Fruit fly (Drosophila melanogaster) whole organism, embryonic: ENCODE results near the gene CG32313.

ENCODE experiments used
- ATbp ChIP-seq: fragments of 200-800 bp; sonication (Bioruptor generic); optimal IDR thresholded peaks from 2 replicates; lab custom pipeline; 2017; ENCODE audit warnings: missing biosample characterization, mild to moderate bottlenecking, missing genetic modification characterization, missing genetic modification reagents
- C15 ChIP-seq: fragments of 200-800 bp; sonication (Bioruptor generic); IDR thresholded peaks from 3 replicates; pipeline ENCODE4 v1.3.6; 2022; ENCODE audit warnings: missing biosample characterization, missing genetic modification characterization
- CG10431 ChIP-seq: fragments of 200-800 bp; sonication (Bioruptor generic); optimal IDR thresholded peaks from 3 replicates; lab custom pipeline; 2018; ENCODE audit warnings: missing biosample characterization, mild to moderate bottlenecking, missing genetic modification characterization
- CG12942 ChIP-seq: fragments of 200-800 bp; sonication (Bioruptor generic); optimal IDR thresholded peaks from 3 replicates; lab custom pipeline; 2016; ENCODE audit warnings: missing biosample characterization, missing genetic modification characterization
- CG14710 ChIP-seq: fragments of 200-800 bp; sonication (Bioruptor generic); optimal IDR thresholded peaks from 3 replicates; lab custom pipeline; 2019; ENCODE audit warnings: missing biosample characterization, mild to moderate bottlenecking, missing genetic modification characterization, moderate library complexity
- CG15011 ChIP-seq: fragments of 200-800 bp; sonication (Bioruptor generic); optimal IDR thresholded peaks from 3 replicates; lab custom pipeline; 2018; ENCODE audit warnings: missing biosample characterization, mild to moderate bottlenecking, missing genetic modification characterization
- CG1647 ChIP-seq: fragments of 200-800 bp; sonication (Bioruptor generic); optimal IDR thresholded peaks from 3 replicates; lab custom pipeline; 2016; ENCODE audit warnings: missing biosample characterization, missing genetic modification characterization
- CG17361 ChIP-seq: fragments of 200-800 bp; sonication (Bioruptor generic); IDR thresholded peaks from 3 replicates; pipeline ENCODE4 v1.3.6; 2022; ENCODE audit warnings: missing biosample characterization, missing genetic modification characterization
- CG30403 ChIP-seq: fragments of 200-800 bp; sonication (Bioruptor generic); optimal IDR thresholded peaks from 3 replicates; lab custom pipeline; 2016; ENCODE audit warnings: missing biosample characterization, missing genetic modification characterization
- CG3065 ChIP-seq: fragments of 200-800 bp; sonication (Bioruptor generic); optimal IDR thresholded peaks from 2 replicates; lab custom pipeline; 2016; ENCODE audit warnings: missing biosample characterization, missing genetic modification characterization
- CG3407 ChIP-seq: fragments of 200-800 bp; sonication (Bioruptor generic); optimal IDR thresholded peaks from 2 replicates; lab custom pipeline; 2018; ENCODE audit warnings: missing biosample characterization, mild to moderate bottlenecking, missing genetic modification characterization
- CG3838 ChIP-seq: fragments of 200-800 bp; sonication (Bioruptor generic); optimal IDR thresholded peaks from 3 replicates; lab custom pipeline; 2016; ENCODE audit warnings: missing biosample characterization, missing genetic modification characterization
- CG4730 ChIP-seq: fragments of 200-800 bp; sonication (Bioruptor generic); IDR thresholded peaks from 2 replicates; pipeline ENCODE4 v1.3.6; 2022; ENCODE audit warnings: missing biosample characterization, missing genetic modification characterization
- CG6272 ChIP-seq: fragments of 200-800 bp; sonication (Bioruptor generic); IDR thresholded peaks from 2 replicates; pipeline ENCODE4 v1.3.6; 2022; ENCODE audit warnings: missing biosample characterization, missing genetic modification characterization
- CG6813 ChIP-seq: fragments of 200-800 bp; sonication (Bioruptor generic); optimal IDR thresholded peaks from 2 replicates; lab custom pipeline; 2017; ENCODE audit warnings: missing biosample characterization, missing genetic modification characterization, mild to moderate bottlenecking, moderate library complexity, missing genetic modification reagents
- CG7372 ChIP-seq: fragments of 200-800 bp; sonication (Bioruptor generic); IDR thresholded peaks from 2 replicates; pipeline ENCODE4 v1.3.6; 2022; ENCODE audit warnings: missing biosample characterization, missing genetic modification characterization
- CG7745 ChIP-seq: fragments of 200-800 bp; sonication (Bioruptor generic); optimal IDR thresholded peaks from 2 replicates; lab custom pipeline; 2018; ENCODE audit warnings: missing biosample characterization, mild to moderate bottlenecking, missing genetic modification characterization, moderate library complexity
- CG8944 ChIP-seq: fragments of 200-800 bp; sonication (Bioruptor generic); optimal IDR thresholded peaks from 3 replicates; lab custom pipeline; 2016; ENCODE audit warnings: missing biosample characterization, missing genetic modification characterization
- CrebB ChIP-seq: fragments of 200-800 bp; sonication (Bioruptor generic); optimal IDR thresholded peaks from 3 replicates; lab custom pipeline; 2018; ENCODE audit warnings: missing biosample characterization, mild to moderate bottlenecking, missing genetic modification characterization
- D ChIP-seq, 2 experiments: fragments of 200-800 bp in 1 of 2; fragments of >200 bp in 1 of 2; sonication (Bioruptor generic) in 1 of 2; optimal IDR thresholded peaks; 2 replicates in 1 of 2; 3 replicates in 1 of 2; lab custom pipeline; 2017; ENCODE audit warnings: mild to moderate bottlenecking in 1 of 2, missing biosample characterization in 1 of 2, missing genetic modification characterization in 1 of 2, missing genetic modification reagents in 1 of 2
- Dbx ChIP-seq: fragments of 200-800 bp; sonication (Bioruptor generic); IDR thresholded peaks from 3 replicates; pipeline ENCODE4 v1.3.6; 2022; ENCODE audit warnings: missing biosample characterization, missing genetic modification characterization
- Dip2 ChIP-seq: fragments of 200-800 bp; sonication (Bioruptor generic); IDR thresholded peaks from 2 replicates; pipeline ENCODE4 v1.3.6; 2022; ENCODE audit warnings: missing biosample characterization, missing genetic modification characterization
- Doc2 ChIP-seq: fragments of 200-800 bp; sonication (Bioruptor generic); IDR thresholded peaks from 2 replicates; pipeline ENCODE4 v1.3.6; 2022; ENCODE audit warnings: missing biosample characterization, missing genetic modification characterization
- Fer1 ChIP-seq: fragments of 200-800 bp; sonication (Bioruptor generic); optimal IDR thresholded peaks from 2 replicates; lab custom pipeline; 2017; ENCODE audit warnings: missing biosample characterization, mild to moderate bottlenecking, missing genetic modification characterization
- MBD-R2 ChIP-seq: fragments of 200-800 bp; sonication (Bioruptor generic); IDR thresholded peaks from 2 replicates; pipeline ENCODE4 v1.3.6; 2022; ENCODE audit warnings: missing biosample characterization, missing genetic modification characterization
- Oaz ChIP-seq: fragments of 200-800 bp; sonication (Bioruptor generic); IDR thresholded peaks from 2 replicates; pipeline ENCODE4 v1.3.6; 2022; ENCODE audit warnings: missing biosample characterization, missing genetic modification characterization
- Vsx1 ChIP-seq: fragments of 200-800 bp; sonication (Bioruptor generic); optimal IDR thresholded peaks from 2 replicates; lab custom pipeline; 2017; ENCODE audit warnings: missing biosample characterization, mild to moderate bottlenecking, missing genetic modification characterization, missing genetic modification reagents
- Xbp1 ChIP-seq: fragments of 200-800 bp; sonication (Bioruptor generic); optimal IDR thresholded peaks from 3 replicates; lab custom pipeline; 2016; ENCODE audit warnings: missing biosample characterization, mild to moderate bottlenecking, missing genetic modification characterization
- ab ChIP-seq: fragments of 200-800 bp; sonication (Bioruptor generic); optimal IDR thresholded peaks from 2 replicates; lab custom pipeline; 2016; ENCODE audit warnings: missing biosample characterization, missing genetic modification characterization
- aop ChIP-seq: fragments of 200-800 bp; sonication (Bioruptor generic); IDR thresholded peaks from 2 replicates; pipeline ENCODE4 v1.3.6; 2022; ENCODE audit warnings: missing biosample characterization, missing genetic modification characterization
- bigmax ChIP-seq: fragments of 200-800 bp; sonication (Bioruptor generic); optimal IDR thresholded peaks from 2 replicates; lab custom pipeline; 2018; ENCODE audit warnings: missing biosample characterization, mild to moderate bottlenecking, missing genetic modification characterization
- br ChIP-seq: fragments of >200 bp; optimal IDR thresholded peaks from 2 replicates; lab custom pipeline; 2017
- chm ChIP-seq: fragments of 200-800 bp; sonication (Bioruptor generic); IDR thresholded peaks from 2 replicates; pipeline ENCODE4 v1.3.6; 2022; ENCODE audit warnings: missing biosample characterization, missing genetic modification characterization
- chn ChIP-seq: fragments of 200-800 bp; sonication (Bioruptor generic); optimal IDR thresholded peaks from 2 replicates; lab custom pipeline; 2016; ENCODE audit warnings: missing biosample characterization, missing genetic modification characterization
- eyg ChIP-seq: fragments of 200-800 bp; sonication (Bioruptor generic); optimal IDR thresholded peaks from 3 replicates; lab custom pipeline; 2016; ENCODE audit warnings: missing biosample characterization, missing genetic modification characterization
- gsb-n ChIP-seq: fragments of 200-800 bp; sonication (Bioruptor generic); optimal IDR thresholded peaks from 3 replicates; lab custom pipeline; 2018; ENCODE audit warnings: missing biosample characterization, mild to moderate bottlenecking, missing genetic modification characterization
- hkb ChIP-seq, 2 experiments: fragments of 200-800 bp in 1 of 2; fragments of >200 bp in 1 of 2; sonication (Bioruptor generic) in 1 of 2; IDR thresholded peaks in 1 of 2; optimal IDR thresholded peaks in 1 of 2; 2 replicates each; pipeline versions ENCODE4 v1.3.6 to Lab custom; 2017 to 2022; ENCODE audit warnings: missing biosample characterization in 1 of 2, missing genetic modification characterization in 1 of 2
- mirr ChIP-seq: fragments of 200-800 bp; sonication (Bioruptor generic); optimal IDR thresholded peaks from 3 replicates; lab custom pipeline; 2018; ENCODE audit warnings: missing biosample characterization, mild to moderate bottlenecking, missing genetic modification characterization
- nerfin-2 ChIP-seq: fragments of 200-800 bp; sonication (Bioruptor generic); IDR thresholded peaks from 2 replicates; pipeline ENCODE4 v1.3.6; 2022; ENCODE audit warnings: missing biosample characterization, missing genetic modification characterization; ENCODE audit not compliant: partially characterized antibody
- pb ChIP-seq: fragments of 200-800 bp; sonication (Bioruptor generic); optimal IDR thresholded peaks from 3 replicates; lab custom pipeline; 2016; ENCODE audit warnings: missing biosample characterization, missing genetic modification characterization
- peb ChIP-seq: fragments of 200-800 bp; sonication (Bioruptor generic); IDR thresholded peaks from 2 replicates; pipeline ENCODE4 v1.3.6; 2022; ENCODE audit warnings: missing biosample characterization, missing genetic modification characterization
- prd ChIP-seq, 3 experiments: fragments of >200 bp in 2 of 3; fragments of 200-800 bp in 1 of 3; sonication (Bioruptor generic) in 1 of 3; optimal IDR thresholded peaks in 2 of 3; IDR thresholded peaks in 1 of 3; 2 replicates in 2 of 3; 3 replicates in 1 of 3; pipeline versions ENCODE4 v1.3.6 to Lab custom; 2017 to 2022; ENCODE audit warnings: missing biosample characterization in 1 of 3, missing genetic modification characterization in 1 of 3
- pum ChIP-seq: fragments of 200-800 bp; sonication (Bioruptor generic); optimal IDR thresholded peaks from 2 replicates; lab custom pipeline; 2016; ENCODE audit warnings: missing biosample characterization, missing genetic modification characterization
- scrt ChIP-seq: fragments of 200-800 bp; sonication (Bioruptor generic); optimal IDR thresholded peaks from 2 replicates; lab custom pipeline; 2018; ENCODE audit warnings: missing biosample characterization, mild to moderate bottlenecking, missing genetic modification characterization, moderate library complexity
- sqz ChIP-seq: fragments of 200-800 bp; sonication (Bioruptor generic); optimal IDR thresholded peaks from 3 replicates; lab custom pipeline; 2018; ENCODE audit warnings: missing biosample characterization, mild to moderate bottlenecking, missing genetic modification characterization
- tll ChIP-seq, 2 experiments: fragments of 200-800 bp in 1 of 2; fragments of >200 bp in 1 of 2; sonication (Bioruptor generic) in 1 of 2; optimal IDR thresholded peaks; 2 replicates each; lab custom pipeline; 2017 to 2019; ENCODE audit warnings: missing biosample characterization in 2 of 2, missing genetic modification characterization in 2 of 2, mild to moderate bottlenecking in 1 of 2, moderate library complexity in 1 of 2
- tna ChIP-seq: fragments of 200-800 bp; sonication (Bioruptor generic); IDR thresholded peaks from 2 replicates; pipeline ENCODE4 v1.3.6; 2022; ENCODE audit warnings: missing biosample characterization, missing genetic modification characterization; ENCODE audit not compliant: partially characterized antibody
- toy ChIP-seq: fragments of 200-800 bp; sonication (Bioruptor generic); IDR thresholded peaks from 2 replicates; pipeline ENCODE4 v1.3.6; 2022; ENCODE audit warnings: missing biosample characterization, missing genetic modification characterization
- tx ChIP-seq: fragments of 200-800 bp; sonication (Bioruptor generic); optimal IDR thresholded peaks from 2 replicates; lab custom pipeline; 2016; ENCODE audit warnings: missing biosample characterization, missing genetic modification characterization

CG32313 gene

DNA sequence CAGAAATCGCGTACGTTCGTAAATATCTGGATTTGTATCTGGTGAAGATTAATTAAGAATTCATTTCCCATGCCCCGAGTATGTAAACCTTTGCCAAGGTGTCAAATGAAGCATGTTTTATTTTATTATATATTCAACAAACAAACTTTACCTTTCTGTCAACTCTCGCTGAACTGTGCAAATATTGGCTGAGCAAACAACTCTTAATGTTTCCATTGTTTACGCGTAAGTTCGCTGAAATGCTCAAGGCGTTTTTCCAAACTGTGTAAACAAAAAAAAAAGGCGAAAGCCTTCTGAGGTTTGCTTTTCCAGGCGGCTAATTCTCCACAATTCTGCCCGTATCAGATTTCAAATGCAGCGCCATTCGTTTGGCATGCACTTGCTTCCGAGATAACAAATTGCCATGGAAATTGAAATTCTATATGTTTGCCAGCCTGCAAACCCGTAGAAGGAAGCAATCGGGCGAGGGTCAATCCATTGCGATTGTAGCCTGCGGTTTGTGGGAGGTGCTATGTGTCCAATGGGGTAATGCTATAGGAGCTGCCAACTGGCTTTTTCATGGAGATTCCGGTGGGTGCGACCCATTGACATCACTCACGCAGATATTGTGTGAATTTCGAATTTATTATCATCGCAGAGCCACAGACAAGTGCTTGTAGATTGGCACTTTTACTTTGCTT is 46.3 kb upstream of the CG32313 start (continued):
- peak; percentile 30 for TF ChIP-seq CG3407
- peak; percentile 65 for TF ChIP-seq bigmax
- TF ChIP-seq gsb-n, result no peak
- TF ChIP-seq MBD-R2 (GFP tag; lab: Robert Waterston, UW), result no peak; the same call in 1 of the 2 replicates
- TF ChIP-seq CG8944 (GFP tag; lab: Kevin White, UChicago), result peak; percentile 3
- no peak for TF ChIP-seq scrt (GFP tag; lab: Kevin White, UChicago)
- TF ChIP-seq ab (GFP tag; lab: Kevin White, UChicago), result no peak
- TF ChIP-seq Xbp1, result peak; percentile 16
- TF ChIP-seq mirr (GFP tag; lab: Kevin White, UChicago), result peak; percentile 81
- peak; percentile 95 for TF ChIP-seq CG6813
- no peak for TF ChIP-seq CG4730
- no peak for TF ChIP-seq br (lab: Kevin White, UChicago)
- TF ChIP-seq CG6272 (GFP tag; lab: Robert Waterston, UW), result no peak
- TF ChIP-seq chm (GFP tag; lab: Robert Waterston, UW), result peak; percentile 43; the same call in 1 of the 2 replicates
- TF ChIP-seq CG15011 (GFP tag; lab: Kevin White, UChicago), result peak; percentile 92
- peak; percentile 19 for TF ChIP-seq tx (GFP tag; lab: Kevin White, UChicago)
- peak; percentile 81 for TF ChIP-seq CG1647
- TF ChIP-seq nerfin-2 (GFP tag; lab: Robert Waterston, UW), result no peak
- TF ChIP-seq Dip2 (GFP tag; lab: Robert Waterston, UW), result no peak
- TF ChIP-seq peb, result no peak
- 0 out of 2 replicates have a peak, but pooled peaks have one; percentile 18 for TF ChIP-seq toy (GFP tag; lab: Robert Waterston, UW)
- no peak for TF ChIP-seq prd (optimal IDR thresholded peaks at IDR 0.05; lab: Kevin White, UChicago)
- no peak for TF ChIP-seq prd (GFP tag; IDR thresholded peaks at IDR 0.05; lab: Robert Waterston, UW)
- TF ChIP-seq C15 (GFP tag; lab: Robert Waterston, UW), result peak; percentile 45; the same call in 1 of the 3 replicates
- TF ChIP-seq D (optimal IDR thresholded peaks at IDR 0.05; lab: Kevin White, UChicago), result no peak
- TF ChIP-seq D (GFP tag; optimal IDR thresholded peaks at IDR 0.05; lab: Kevin White, UChicago), result peak; percentile 15
- no peak for TF ChIP-seq pum (GFP tag; lab: Kevin White, UChicago)
- TF ChIP-seq CG7372 (GFP tag; lab: Robert Waterston, UW), result no peak
- peak; percentile 76 for TF ChIP-seq ATbp (GFP tag; lab: Kevin White, UChicago)
- peak; percentile 75 for TF ChIP-seq CrebB (tag; lab: Kevin White, UChicago)
- TF ChIP-seq Vsx1 (GFP tag; lab: Kevin White, UChicago), result peak; percentile 76
- TF ChIP-seq chn (GFP tag; lab: Kevin White, UChicago), result no peak
- peak; percentile 92 for TF ChIP-seq Fer1 (GFP tag; lab: Kevin White, UChicago)
- TF ChIP-seq CG12942 (GFP tag; lab: Kevin White, UChicago), result peak; percentile 38
- no peak for TF ChIP-seq hkb (optimal IDR thresholded peaks at IDR 0.05; lab: Kevin White, UChicago)
- TF ChIP-seq hkb (GFP tag; IDR thresholded peaks at IDR 0.05; lab: Robert Waterston, UW), result peak; percentile 80
- TF ChIP-seq CG17361 (GFP tag; lab: Robert Waterston, UW), result no peak
- TF ChIP-seq CG14710 (tag; lab: Kevin White, UChicago), result peak; percentile 1
- peak; percentile 3 for TF ChIP-seq CG3065 (GFP tag; lab: Kevin White, UChicago)
- TF ChIP-seq Oaz (GFP tag; lab: Robert Waterston, UW), result no peak
- peak; percentile 10 for TF ChIP-seq CG3838 (GFP tag; lab: Kevin White, UChicago)
- TF ChIP-seq tll (GFP tag; optimal IDR thresholded peaks at IDR 0.05; lab: Kevin White, UChicago), result no peak
- TF ChIP-seq eyg, result peak; percentile 78
- TF ChIP-seq aop (GFP tag; lab: Robert Waterston, UW), result no peak
- no peak for TF ChIP-seq CG10431 (GFP tag; lab: Kevin White, UChicago)
- peak; percentile 87; the same call in 2 of the 3 replicates for TF ChIP-seq Dbx (GFP tag; lab: Robert Waterston, UW)
- TF ChIP-seq Doc2 (GFP tag; lab: Robert Waterston, UW), result no peak
- TF ChIP-seq CG7745 (tag; lab: Kevin White, UChicago), result no peak
- TF ChIP-seq tna, result no peak
- peak; percentile 26 for TF ChIP-seq CG30403 (GFP tag; lab: Kevin White, UChicago)
- TF ChIP-seq sqz, result no peak
- TF ChIP-seq pb (GFP tag; lab: Kevin White, UChicago), result peak; percentile 33
